Fruit fly (Drosophila melanogaster) whole organism, embryonic: ENCODE data around the gene CG3149.

Experiments
- BEAF-32 ChIP-seq: fragments of 200-800 bp; sonication (Bioruptor generic); optimal IDR thresholded peaks from 3 replicates; lab custom pipeline; 2017; ENCODE audit warnings: missing biosample characterization, missing genetic modification characterization, mild to moderate bottlenecking, moderate library complexity, missing genetic modification reagents
- Blimp-1 ChIP-seq: fragments of 200-800 bp; sonication (Bioruptor generic); optimal IDR thresholded peaks from 3 replicates; lab custom pipeline; 2018; ENCODE audit warnings: missing biosample characterization, missing genetic modification characterization, mild to moderate bottlenecking, moderate library complexity, missing genetic modification reagents
- Bteb2 ChIP-seq: fragments of 200-800 bp; sonication (Bioruptor generic); optimal IDR thresholded peaks from 2 replicates; lab custom pipeline; 2016; ENCODE audit warnings: missing biosample characterization, missing genetic modification characterization
- C15 ChIP-seq: fragments of 200-800 bp; sonication (Bioruptor generic); IDR thresholded peaks from 3 replicates; pipeline ENCODE4 v1.3.6; 2022; ENCODE audit warnings: missing biosample characterization, missing genetic modification characterization
- CG10209 ChIP-seq: fragments of 200-800 bp; sonication (Bioruptor generic); optimal IDR thresholded peaks from 3 replicates; lab custom pipeline; 2017; ENCODE audit warnings: missing biosample characterization, mild to moderate bottlenecking, missing genetic modification characterization, missing genetic modification reagents
- CG11085 ChIP-seq: fragments of 200-800 bp; sonication (Bioruptor generic); IDR thresholded peaks from 2 replicates; pipeline ENCODE4 v1.3.6; 2022; ENCODE audit warnings: missing biosample characterization, missing genetic modification characterization
- CG11247 ChIP-seq: fragments of 200-800 bp; sonication (Bioruptor generic); IDR thresholded peaks from 2 replicates; pipeline ENCODE4 v1.3.6; 2022; ENCODE audit warnings: missing biosample characterization, missing genetic modification characterization
- CG11456 ChIP-seq: fragments of 200-800 bp; sonication (Bioruptor generic); IDR thresholded peaks from 3 replicates; pipeline ENCODE4 v1.3.6; 2022; ENCODE audit warnings: missing biosample characterization, missing genetic modification characterization
- CG12071 ChIP-seq: fragments of 200-800 bp; sonication (Bioruptor generic); optimal IDR thresholded peaks from 3 replicates; lab custom pipeline; 2018; ENCODE audit warnings: missing biosample characterization, mild to moderate bottlenecking, missing genetic modification characterization
- CG12659 ChIP-seq: fragments of 200-800 bp; sonication (Bioruptor generic); optimal IDR thresholded peaks from 3 replicates; lab custom pipeline; 2017; ENCODE audit warnings: mild to moderate bottlenecking, missing biosample characterization, missing genetic modification reagents, missing genetic modification characterization
- CG13296 ChIP-seq: fragments of 200-800 bp; sonication (Bioruptor generic); optimal IDR thresholded peaks from 3 replicates; lab custom pipeline; 2018; ENCODE audit warnings: missing biosample characterization, mild to moderate bottlenecking, missing genetic modification characterization
- CG17359 ChIP-seq: fragments of 200-800 bp; sonication (Bioruptor generic); optimal IDR thresholded peaks from 3 replicates; lab custom pipeline; 2018; ENCODE audit warnings: missing biosample characterization, mild to moderate bottlenecking, missing genetic modification characterization, moderate library complexity
- CG1792 ChIP-seq: fragments of 200-800 bp; sonication (Bioruptor generic); optimal IDR thresholded peaks from 2 replicates; lab custom pipeline; 2016; ENCODE audit warnings: missing biosample characterization, missing genetic modification characterization
- CG18262 ChIP-seq: fragments of 200-800 bp; optimal IDR thresholded peaks from 3 replicates; lab custom pipeline; 2019; ENCODE audit warnings: missing biosample characterization, mild to moderate bottlenecking, missing genetic modification characterization, moderate library complexity
- CG18476 ChIP-seq: fragments of 200-800 bp; sonication (Bioruptor generic); optimal IDR thresholded peaks from 2 replicates; lab custom pipeline; 2016; ENCODE audit warnings: missing biosample characterization, mild to moderate bottlenecking, missing genetic modification characterization
- CG2129 ChIP-seq: fragments of 200-800 bp; sonication (Bioruptor generic); IDR thresholded peaks from 2 replicates; pipeline ENCODE4 v1.3.6; 2022; ENCODE audit warnings: missing biosample characterization, missing genetic modification characterization; ENCODE audit not compliant: partially characterized antibody
- CG2202 ChIP-seq: fragments of 200-800 bp; sonication (Bioruptor generic); optimal IDR thresholded peaks from 2 replicates; lab custom pipeline; 2018; ENCODE audit warnings: missing biosample characterization, mild to moderate bottlenecking, missing genetic modification characterization
- CG32772 ChIP-seq: fragments of 200-800 bp; sonication (Bioruptor generic); IDR thresholded peaks from 2 replicates; pipeline ENCODE4 v1.3.6; 2022; ENCODE audit warnings: missing biosample characterization, missing genetic modification characterization
- CG33557 ChIP-seq: fragments of 200-800 bp; sonication (Bioruptor generic); optimal IDR thresholded peaks from 2 replicates; lab custom pipeline; 2019; ENCODE audit warnings: missing biosample characterization, mild to moderate bottlenecking, missing genetic modification characterization, moderate library complexity
- CG4360 ChIP-seq: fragments of 200-800 bp; sonication (Bioruptor generic); IDR thresholded peaks from 2 replicates; pipeline ENCODE4 v1.3.6; 2022; ENCODE audit warnings: missing biosample characterization, missing genetic modification characterization
- CG4424 ChIP-seq: fragments of 200-800 bp; sonication (Bioruptor generic); optimal IDR thresholded peaks from 3 replicates; lab custom pipeline; 2016; ENCODE audit warnings: missing biosample characterization, missing genetic modification characterization
- CG4820 ChIP-seq: fragments of 200-800 bp; sonication (Bioruptor generic); optimal IDR thresholded peaks from 3 replicates; lab custom pipeline; 2016; ENCODE audit warnings: missing biosample characterization, missing genetic modification characterization
- CG4854 ChIP-seq: fragments of 200-800 bp; sonication (Bioruptor generic); optimal IDR thresholded peaks from 2 replicates; lab custom pipeline; 2016; ENCODE audit warnings: missing biosample characterization, missing genetic modification characterization, inconsistent platforms
- CG7556 ChIP-seq: fragments of 200-800 bp; sonication (Bioruptor generic); optimal IDR thresholded peaks from 2 replicates; lab custom pipeline; 2017; ENCODE audit warnings: missing biosample characterization, mild to moderate bottlenecking, missing genetic modification characterization
- CTCF ChIP-seq: fragments of 200-800 bp; sonication (Bioruptor generic); optimal IDR thresholded peaks from 2 replicates; lab custom pipeline; 2017; ENCODE audit warnings: missing biosample characterization, mild to moderate bottlenecking, missing genetic modification characterization, moderate library complexity
- Dbx ChIP-seq: fragments of 200-800 bp; sonication (Bioruptor generic); IDR thresholded peaks from 3 replicates; pipeline ENCODE4 v1.3.6; 2022; ENCODE audit warnings: missing biosample characterization, missing genetic modification characterization
- Fer3 ChIP-seq: fragments of 200-800 bp; sonication (Bioruptor generic); optimal IDR thresholded peaks from 2 replicates; lab custom pipeline; 2018; ENCODE audit warnings: missing biosample characterization, mild to moderate bottlenecking, missing genetic modification characterization, moderate library complexity
- H15 ChIP-seq: fragments of 200-800 bp; sonication (Bioruptor generic); IDR thresholded peaks from 3 replicates; pipeline ENCODE4 v1.3.6; 2022; ENCODE audit warnings: missing biosample characterization, missing genetic modification characterization
- Hand ChIP-seq: fragments of 200-800 bp; sonication (Bioruptor generic); optimal IDR thresholded peaks from 2 replicates; lab custom pipeline; 2017; ENCODE audit warnings: mild to moderate bottlenecking, missing biosample characterization, missing genetic modification reagents, missing genetic modification characterization
- Max ChIP-seq: fragments of 200-800 bp; sonication (Bioruptor generic); optimal IDR thresholded peaks from 2 replicates; lab custom pipeline; 2016; ENCODE audit warnings: missing biosample characterization, mild to moderate bottlenecking, missing genetic modification characterization
- Nf-YB ChIP-seq: fragments of 200-800 bp; sonication (Bioruptor generic); optimal IDR thresholded peaks from 3 replicates; lab custom pipeline; 2019; ENCODE audit warnings: missing biosample characterization, mild to moderate bottlenecking, missing genetic modification characterization, moderate library complexity
- Ravus ChIP-seq: fragments of 200-800 bp; sonication (Bioruptor generic); IDR thresholded peaks from 2 replicates; pipeline ENCODE4 v1.3.6; 2022; ENCODE audit warnings: missing biosample characterization, missing genetic modification characterization
- Spps ChIP-seq: fragments of 200-800 bp; sonication (Bioruptor generic); optimal IDR thresholded peaks from 2 replicates; lab custom pipeline; 2018; ENCODE audit warnings: missing biosample characterization, mild to moderate bottlenecking, missing genetic modification characterization
- Vsx1 ChIP-seq: fragments of 200-800 bp; sonication (Bioruptor generic); optimal IDR thresholded peaks from 2 replicates; lab custom pipeline; 2017; ENCODE audit warnings: missing biosample characterization, mild to moderate bottlenecking, missing genetic modification characterization, missing genetic modification reagents
- abd-A ChIP-seq: fragments of 200-800 bp; sonication (Bioruptor generic); optimal IDR thresholded peaks from 3 replicates; lab custom pipeline; 2019; ENCODE audit warnings: missing biosample characterization, mild to moderate bottlenecking, missing genetic modification characterization, moderate library complexity
- ato ChIP-seq: fragments of 200-800 bp; sonication (Bioruptor generic); IDR thresholded peaks from 2 replicates; pipeline ENCODE4 v1.3.6; 2022; ENCODE audit warnings: missing biosample characterization, missing genetic modification characterization; ENCODE audit not compliant: partially characterized antibody
- chif ChIP-seq, 2 experiments: fragments of 200-800 bp; sonication (Bioruptor generic); optimal IDR thresholded peaks; 3 replicates each; lab custom pipeline; 2016; ENCODE audit warnings: missing biosample characterization in 2 of 2, missing genetic modification characterization in 2 of 2
- crc ChIP-seq: fragments of 200-800 bp; sonication (Bioruptor generic); optimal IDR thresholded peaks from 2 replicates; lab custom pipeline; 2016; ENCODE audit warnings: missing biosample characterization, missing genetic modification characterization
- ems ChIP-seq: fragments of 200-800 bp; sonication (Bioruptor generic); optimal IDR thresholded peaks from 3 replicates; lab custom pipeline; 2016; ENCODE audit warnings: missing biosample characterization, missing genetic modification characterization
- fd96Cb ChIP-seq: fragments of 200-800 bp; sonication (Bioruptor generic); optimal IDR thresholded peaks from 2 replicates; lab custom pipeline; 2018; ENCODE audit warnings: missing biosample characterization, mild to moderate bottlenecking, missing genetic modification characterization, moderate library complexity
- ftz-f1 ChIP-seq: fragments of 200-800 bp; sonication (Bioruptor generic); optimal IDR thresholded peaks from 2 replicates; lab custom pipeline; 2016; ENCODE audit warnings: missing biosample characterization, missing genetic modification characterization
- lola ChIP-seq, 3 experiments: fragments of >200 bp in 2 of 3; fragments of 200-800 bp in 1 of 3; sonication (Bioruptor generic) in 1 of 3; optimal IDR thresholded peaks; 2 replicates each; lab custom pipeline; 2017 to 2019; ENCODE audit warnings: missing biosample characterization in 3 of 3, missing genetic modification characterization in 3 of 3, mild to moderate bottlenecking in 1 of 3, moderate library complexity in 1 of 3
- nerfin-2 ChIP-seq: fragments of 200-800 bp; sonication (Bioruptor generic); IDR thresholded peaks from 2 replicates; pipeline ENCODE4 v1.3.6; 2022; ENCODE audit warnings: missing biosample characterization, missing genetic modification characterization; ENCODE audit not compliant: partially characterized antibody
- pita ChIP-seq: fragments of 200-800 bp; sonication (Bioruptor generic); optimal IDR thresholded peaks from 2 replicates; lab custom pipeline; 2017; ENCODE audit warnings: missing biosample characterization, mild to moderate bottlenecking, missing genetic modification characterization
- sna ChIP-seq: fragments of 200-800 bp; sonication (Bioruptor generic); IDR thresholded peaks from 2 replicates; pipeline ENCODE4 v1.3.6; 2022; ENCODE audit warnings: missing biosample characterization, missing genetic modification characterization; ENCODE audit not compliant: partially characterized antibody
- sob ChIP-seq: fragments of 200-800 bp; sonication (Bioruptor generic); IDR thresholded peaks from 2 replicates; pipeline ENCODE4 v1.3.6; 2022; ENCODE audit warnings: missing biosample characterization, missing genetic modification characterization
- sug ChIP-seq: fragments of 200-800 bp; optimal IDR thresholded peaks from 2 replicates; lab custom pipeline; 2019; ENCODE audit warnings: missing biosample characterization, mild to moderate bottlenecking, missing genetic modification characterization, moderate library complexity
- wdn ChIP-seq: fragments of 200-800 bp; sonication (Bioruptor generic); IDR thresholded peaks from 2 replicates; pipeline ENCODE4 v1.3.6; 2022; ENCODE audit warnings: missing biosample characterization, missing genetic modification characterization

The CG3149 gene

dm6 chrX:5672243-5673051 is 22.6 kb downstream of the CG3149 start, which contains the start of gene RpL35 (continued):
- TF ChIP-seq CG18262 (tag; lab: Kevin White, UChicago) (peak; percentile 36), Blimp-1 (GFP tag; lab: Kevin White, UChicago) (peak; percentile 23), Fer3 (tag; lab: Kevin White, UChicago) (peak; percentile 45), CG2202 (tag; lab: Kevin White, UChicago) (peak; percentile 16), pita (GFP tag; lab: Kevin White, UChicago) (no peak), CG11085 (GFP tag; lab: Robert Waterston, UW) (0 out of 2 replicates have a peak, but pooled peaks have one; percentile 23), CG2129 (GFP tag; lab: Robert Waterston, UW) (no peak), Bteb2 (GFP tag; lab: Kevin White, UChicago) (peak; percentile 23), Nf-YB (GFP tag; lab: Kevin White, UChicago) (peak; percentile 6), ato (GFP tag; lab: Robert Waterston, UW) (no peak), chif (GFP tag; optimal IDR thresholded peaks at IDR 0.05; lab: Kevin White, UChicago) (no peak), ftz-f1 (GFP tag; lab: Kevin White, UChicago) (no peak), CG4360 (GFP tag; lab: Robert Waterston, UW) (no peak), CG12659 (peak; percentile 72), CG17359 (tag; lab: Kevin White, UChicago) (peak; percentile 37), CG4424 (GFP tag; lab: Kevin White, UChicago) (peak; percentile 12), lola (GFP tag; optimal IDR thresholded peaks at IDR 0.05; lab: Kevin White, UChicago) (no peak), sna (GFP tag; lab: Robert Waterston, UW) (0 out of 2 replicates have a peak, but pooled peaks have one; percentile 43), CG11456 (GFP tag; lab: Robert Waterston, UW) (0 out of 3 replicates have a peak, but pooled peaks have one; percentile 68), Vsx1 (GFP tag; lab: Kevin White, UChicago) (no peak), BEAF-32 (GFP tag; lab: Kevin White, UChicago) (peak; percentile 67), CG4854 (GFP tag; lab: Kevin White, UChicago) (peak; percentile 29), Max (GFP tag; lab: Kevin White, UChicago) (peak; percentile 81), crc (GFP tag; lab: Kevin White, UChicago) (no peak), Dbx (GFP tag; lab: Robert Waterston, UW) (0 out of 3 replicates have a peak, but pooled peaks have one; percentile 6), abd-A (tag; lab: Kevin White, UChicago) (no peak), wdn (GFP tag; lab: Robert Waterston, UW) (0 out of 2 replicates have a peak, but pooled peaks have one; percentile 19), CTCF (GFP tag; lab: Kevin White, UChicago) (peak; percentile 14), CG1792 (GFP tag; lab: Kevin White, UChicago) (no peak), nerfin-2 (GFP tag; lab: Robert Waterston, UW) (no peak), ems (GFP tag; lab: Kevin White, UChicago) (no peak), CG33557 (GFP tag; lab: Kevin White, UChicago) (peak; percentile 25), CG18476 (GFP tag; lab: Kevin White, UChicago) (no peak), CG32772 (GFP tag; lab: Robert Waterston, UW) (no peak), C15 (GFP tag; lab: Robert Waterston, UW) (no peak), Spps (tag; lab: Kevin White, UChicago) (peak; percentile 17), fd96Cb (tag; lab: Kevin White, UChicago) (no peak), Hand (peak; percentile 49), sug (tag; lab: Kevin White, UChicago) (peak; percentile 55), CG13296 (peak; percentile 71), sob (peak; percentile 48; the same call in 1 of the 2 replicates), CG4820 (GFP tag; lab: Kevin White, UChicago) (no peak), CG11247 (peak; percentile 27; the same call in 1 of the 2 replicates), CG12071 (GFP tag; lab: Kevin White, UChicago) (peak; percentile 68), H15 (GFP tag; lab: Robert Waterston, UW) (no peak), CG10209 (GFP tag; lab: Kevin White, UChicago) (peak; percentile 6), Ravus (GFP tag; lab: Robert Waterston, UW) (no peak), CG7556 (GFP tag; lab: Kevin White, UChicago) (peak; percentile 7)
